Worm (Caenorhabditis elegans) whole organism, mixed stage, embryonic: ENCODE measurements around the gene clec-34.

ENCODE experiments used
- blmp-1 ChIP-seq: fragments of 150-350 bp; optimal IDR thresholded peaks from 2 replicates; lab custom pipeline; 2014; ENCODE audit warnings: missing biosample characterization, missing genetic modification characterization
- lin-13 ChIP-seq: fragments of 150-350 bp; optimal IDR thresholded peaks from 2 replicates; lab custom pipeline; 2014; ENCODE audit warnings: missing biosample characterization, missing genetic modification characterization
- lsy-2 ChIP-seq: fragments of 150-350 bp; optimal IDR thresholded peaks from 2 replicates; lab custom pipeline; 2014; ENCODE audit warnings: missing biosample characterization, missing genetic modification characterization
- nhr-28 ChIP-seq: fragments of 150-350 bp; optimal IDR thresholded peaks from 2 replicates; lab custom pipeline; 2014; ENCODE audit warnings: missing biosample characterization, missing genetic modification characterization
- nhr-76 ChIP-seq: sonication (generic microtip); optimal IDR thresholded peaks from 2 replicates; lab custom pipeline; 2017; ENCODE audit warnings: missing biosample characterization, missing genetic modification characterization
- pha-4 ChIP-seq: fragments of 150-350 bp; optimal IDR thresholded peaks from 2 replicates; lab custom pipeline; 2018; ENCODE audit warnings: missing biosample characterization, missing genetic modification reagents, missing genetic modification characterization
- snpc-4 ChIP-seq: fragments of 150-350 bp; optimal IDR thresholded peaks from 2 replicates; lab custom pipeline; 2014; ENCODE audit warnings: missing biosample characterization, missing genetic modification characterization
- unc-120 ChIP-seq: sonication (generic microtip); optimal IDR thresholded peaks from 2 replicates; lab custom pipeline; 2017; ENCODE audit warnings: missing genetic modification characterization, missing compliant biosample characterization; ENCODE audit not compliant: poor library complexity, severe bottlenecking
- ztf-11 ChIP-seq: fragments of 150-350 bp; optimal IDR thresholded peaks from 2 replicates; lab custom pipeline; 2014; ENCODE audit warnings: missing biosample characterization, missing genetic modification characterization

ce11 chrV:16724574-16724973 is 11.0 kb upstream of the clec-34 start:
- TF ChIP-seq lsy-2 = no peak
- TF ChIP-seq pha-4 = no peak
- no peak for TF ChIP-seq ztf-11 (tag; lab: Kevin White, UChicago)
- TF ChIP-seq nhr-76 (tag; lab: Kevin White, UChicago) = no peak
- TF ChIP-seq lin-13 = no peak
- TF ChIP-seq snpc-4 = no peak
- no peak for TF ChIP-seq nhr-28 (tag; lab: Kevin White, UChicago)
- TF ChIP-seq unc-120 (tag; lab: Kevin White, UChicago) = no peak
- no peak for TF ChIP-seq blmp-1 (tag; lab: Kevin White, UChicago)
